Fruit fly (Drosophila melanogaster) whole organism, adult: ENCODE measurements around the gene CG44261.

Experiments used
- CG11617 ChIP-seq: fragments of 200-800 bp; sonication (Bioruptor generic); optimal IDR thresholded peaks from 2 replicates; lab custom pipeline; 2017; ENCODE audit warnings: mild to moderate bottlenecking, missing biosample characterization, missing genetic modification reagents, missing genetic modification characterization
- CG12768 ChIP-seq: fragments of 200-800 bp; sonication (Bioruptor generic); optimal IDR thresholded peaks from 2 replicates; lab custom pipeline; 2017; ENCODE audit warnings: missing biosample characterization, missing genetic modification characterization, mild to moderate bottlenecking, moderate library complexity, missing genetic modification reagents
- CG14711 ChIP-seq: fragments of 200-800 bp; sonication (Bioruptor generic); optimal IDR thresholded peaks from 2 replicates; lab custom pipeline; 2018; ENCODE audit warnings: missing biosample characterization, mild to moderate bottlenecking, missing genetic modification characterization, moderate library complexity
- CG1620 ChIP-seq: fragments of 200-800 bp; sonication (Bioruptor generic); optimal IDR thresholded peaks from 2 replicates; lab custom pipeline; 2016; ENCODE audit warnings: missing biosample characterization, missing genetic modification characterization
- CG33017 ChIP-seq: fragments of 200-800 bp; sonication (Bioruptor generic); optimal IDR thresholded peaks from 2 replicates; lab custom pipeline; 2018; ENCODE audit warnings: missing biosample characterization, mild to moderate bottlenecking, missing genetic modification characterization, moderate library complexity
- CG5204 ChIP-seq: fragments of 200-800 bp; sonication (Bioruptor generic); optimal IDR thresholded peaks from 2 replicates; lab custom pipeline; 2016; ENCODE audit warnings: missing biosample characterization, missing genetic modification characterization
- CG7045 ChIP-seq: fragments of 200-800 bp; sonication (Bioruptor generic); optimal IDR thresholded peaks from 2 replicates; lab custom pipeline; 2017; ENCODE audit warnings: missing biosample characterization, mild to moderate bottlenecking, missing genetic modification characterization
- CG7101 ChIP-seq: fragments of 200-800 bp; sonication (Bioruptor generic); optimal IDR thresholded peaks from 2 replicates; lab custom pipeline; 2018; ENCODE audit warnings: missing biosample characterization, mild to moderate bottlenecking, missing genetic modification characterization, moderate library complexity
- Clk ChIP-seq: fragments of 200-800 bp; sonication (Bioruptor generic); optimal IDR thresholded peaks from 2 replicates; lab custom pipeline; 2017; ENCODE audit warnings: missing biosample characterization, missing genetic modification characterization
- Crg-1 ChIP-seq: fragments of 200-800 bp; sonication (Bioruptor generic); optimal IDR thresholded peaks from 2 replicates; lab custom pipeline; 2016; ENCODE audit warnings: missing biosample characterization, missing genetic modification characterization
- Hr96 ChIP-seq: fragments of 200-800 bp; sonication (Bioruptor generic); optimal IDR thresholded peaks from 2 replicates; lab custom pipeline; 2016; ENCODE audit warnings: missing biosample characterization, missing genetic modification characterization
- Mnt ChIP-seq: fragments of 200-800 bp; sonication (Bioruptor generic); optimal IDR thresholded peaks from 2 replicates; lab custom pipeline; 2016; ENCODE audit warnings: missing biosample characterization, mild to moderate bottlenecking, missing genetic modification characterization
- bab1 ChIP-seq: fragments of 200-800 bp; sonication (Bioruptor generic); optimal IDR thresholded peaks from 3 replicates; lab custom pipeline; 2019; ENCODE audit warnings: missing biosample characterization, mild to moderate bottlenecking, missing genetic modification characterization, moderate library complexity
- cic ChIP-seq: fragments of 200-800 bp; sonication (Bioruptor generic); optimal IDR thresholded peaks from 2 replicates; lab custom pipeline; 2017; ENCODE audit warnings: missing biosample characterization, mild to moderate bottlenecking, missing genetic modification characterization, moderate library complexity
- cnc ChIP-seq, 2 experiments: fragments of >200 bp; optimal IDR thresholded peaks; 2 replicates each; lab custom pipeline; 2017
- kay ChIP-seq: fragments of 200-800 bp; sonication (Bioruptor generic); peaks from one replicate; lab custom pipeline; 2016; ENCODE audit warnings: missing biosample characterization, missing genetic modification characterization, borderline replicate concordance
- ovo ChIP-seq: fragments of 200-800 bp; sonication (Bioruptor generic); optimal IDR thresholded peaks from 2 replicates; lab custom pipeline; 2016; ENCODE audit warnings: missing biosample characterization, missing genetic modification characterization
- pad ChIP-seq: fragments of 200-800 bp; sonication (Bioruptor generic); optimal IDR thresholded peaks from 3 replicates; lab custom pipeline; 2017; ENCODE audit warnings: missing biosample characterization, missing genetic modification characterization, mild to moderate bottlenecking, moderate library complexity, missing genetic modification reagents
- tj ChIP-seq: fragments of 200-800 bp; sonication (Bioruptor generic); optimal IDR thresholded peaks from 3 replicates; lab custom pipeline; 2017; ENCODE audit warnings: missing biosample characterization, mild to moderate bottlenecking, missing genetic modification characterization, moderate library complexity
- toe ChIP-seq: fragments of 200-800 bp; sonication (Bioruptor generic); optimal IDR thresholded peaks from 2 replicates; lab custom pipeline; 2016; ENCODE audit warnings: missing biosample characterization, missing genetic modification characterization

CG44261 gene

dm6 chr3R:9416951-9417350, 9.0 kb upstream of the CG44261 start:
- no peak for TF ChIP-seq CG1620 (GFP tag; lab: Kevin White, UChicago)
- peak; percentile 77 for TF ChIP-seq kay (GFP tag; lab: Kevin White, UChicago)
- no peak for TF ChIP-seq pad (GFP tag; lab: Kevin White, UChicago)

- TF ChIP-seq ovo (GFP tag; lab: Kevin White, UChicago) = peak; percentile 80
- no peak for TF ChIP-seq CG1620 (GFP tag; lab: Kevin White, UChicago)
- no peak for TF ChIP-seq CG12768 (GFP tag; lab: Kevin White, UChicago)
- no peak for TF ChIP-seq cic (GFP tag; lab: Kevin White, UChicago)
These were observed 4.1 kb upstream of the CG44261 start, which contains the start of the genes Task7 and alpha-Man-IIa for dm6 chr3R:9411928-9412640. Task7 (minus strand) TSS chr3R:9412293. alpha-Man-IIa (plus strand) TSS chr3R:9412548.

dm6 chr3R:9410182-9410581, 2.2 kb upstream of the CG44261 start, which contains the start of gene betaTub85D:
betaTub85D (minus strand) TSS chr3R:9410282.
- TF ChIP-seq tj (GFP tag; lab: Kevin White, UChicago) (no peak), Clk (GFP tag; lab: Kevin White, UChicago) (no peak), CG33017 (no peak), cic (GFP tag; lab: Kevin White, UChicago) (no peak), kay (GFP tag; lab: Kevin White, UChicago) (no peak), Mnt (GFP tag; lab: Kevin White, UChicago) (no peak), ovo (GFP tag; lab: Kevin White, UChicago) (no peak), Hr96 (GFP tag; lab: Kevin White, UChicago) (no peak), CG14711 (tag; lab: Kevin White, UChicago) (no peak)

dm6 chr3R:9404104-9404512, 3.9 kb downstream of the CG44261 start, which contains the start of the genes CG9356, BBIP1 and CG8135:
CG9356 (minus strand) TSS chr3R:9404269.
BBIP1 (plus strand) TSS chr3R:9404385.
CG8135 (plus strand) TSS chr3R:9404385.
- TF ChIP-seq kay (GFP tag; lab: Kevin White, UChicago) = no peak
- TF ChIP-seq bab1 (GFP tag; lab: Kevin White, UChicago) = peak; percentile 87
- peak; percentile 73 for TF ChIP-seq ovo (GFP tag; lab: Kevin White, UChicago)
- TF ChIP-seq Clk (GFP tag; lab: Kevin White, UChicago) = peak; percentile 19
- TF ChIP-seq CG7045 (GFP tag; lab: Kevin White, UChicago) = peak; percentile 49
- peak; percentile 36 for TF ChIP-seq CG33017
- no peak for TF ChIP-seq CG5204 (GFP tag; lab: Kevin White, UChicago)
- TF ChIP-seq tj (GFP tag; lab: Kevin White, UChicago) = peak; percentile 95
- peak; percentile 76 for TF ChIP-seq Crg-1 (GFP tag; lab: Kevin White, UChicago)
- TF ChIP-seq Hr96 (GFP tag; lab: Kevin White, UChicago) = no peak
- peak; percentile 89 for TF ChIP-seq Mnt (GFP tag; lab: Kevin White, UChicago)
- TF ChIP-seq cic (GFP tag; lab: Kevin White, UChicago) = peak; percentile 62
- peak; percentile 76 for TF ChIP-seq CG12768 (GFP tag; lab: Kevin White, UChicago)
- peak; percentile 78 for TF ChIP-seq CG7101 (tag; lab: Kevin White, UChicago)
- TF ChIP-seq pad (GFP tag; lab: Kevin White, UChicago) = peak; percentile 59
- peak; percentile 89 for TF ChIP-seq CG1620 (GFP tag; lab: Kevin White, UChicago)
- TF ChIP-seq toe (GFP tag; lab: Kevin White, UChicago) = peak; percentile 81
- TF ChIP-seq CG14711 (tag; lab: Kevin White, UChicago) = peak; percentile 79
- TF ChIP-seq CG11617 (GFP tag; lab: Kevin White, UChicago) = peak; percentile 83
- TF ChIP-seq cnc (optimal IDR thresholded peaks at IDR 0.05; lab: Kevin White, UChicago) = no peak

- TF ChIP-seq CG5204 (GFP tag; lab: Kevin White, UChicago) (peak; percentile 96), CG33017 (peak; percentile 97), CG14711 (tag; lab: Kevin White, UChicago) (peak; percentile 94), tj (GFP tag; lab: Kevin White, UChicago) (peak; percentile 87), bab1 (GFP tag; lab: Kevin White, UChicago) (peak; percentile 97), cnc (optimal IDR thresholded peaks at IDR 0.05; lab: Kevin White, UChicago) (no peak), ovo (GFP tag; lab: Kevin White, UChicago) (peak; percentile 98), CG11617 (GFP tag; lab: Kevin White, UChicago) (peak; percentile 97), pad (GFP tag; lab: Kevin White, UChicago) (peak; percentile 91), CG12768 (GFP tag; lab: Kevin White, UChicago) (peak; percentile 95), Mnt (GFP tag; lab: Kevin White, UChicago) (peak; percentile 100), toe (GFP tag; lab: Kevin White, UChicago) (peak; percentile 97), CG7045 (GFP tag; lab: Kevin White, UChicago) (peak; percentile 95), Hr96 (GFP tag; lab: Kevin White, UChicago) (peak; percentile 98), cic (GFP tag; lab: Kevin White, UChicago) (peak; percentile 88), CG1620 (GFP tag; lab: Kevin White, UChicago) (peak; percentile 99), kay (GFP tag; lab: Kevin White, UChicago) (no peak), Clk (GFP tag; lab: Kevin White, UChicago) (peak; percentile 94), CG7101 (tag; lab: Kevin White, UChicago) (peak; percentile 98), Crg-1 (GFP tag; lab: Kevin White, UChicago) (peak; percentile 97)
These were observed 6.8 kb downstream of the CG44261 start, which contains the start of the genes RpL34b and CG8132 for dm6 chr3R:9401127-9401603. RpL34b (minus strand) TSS chr3R:9401226. CG8132 (plus strand) TSS chr3R:9401495.
